Worm (Caenorhabditis elegans): ENCODE data around the gene klo-2.

DNA sequence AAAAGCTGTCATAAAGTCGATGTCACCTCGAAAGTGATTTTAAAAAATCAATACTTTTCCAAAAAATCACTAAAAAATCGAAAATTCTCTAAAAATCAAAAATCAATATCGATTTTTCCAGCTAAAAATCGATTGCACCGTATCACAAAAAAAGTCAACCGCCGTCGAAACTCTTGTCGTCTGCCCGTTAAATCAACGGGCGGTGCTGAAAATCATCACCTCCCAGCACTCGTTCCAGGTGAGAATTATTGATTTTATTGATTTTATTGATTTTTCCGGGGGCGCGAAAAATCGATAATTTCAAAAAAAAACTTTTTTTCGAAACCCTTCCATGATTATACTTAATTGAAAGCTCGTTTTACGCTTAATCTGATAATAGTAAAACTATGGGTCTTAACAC lies 26.5 kb upstream of the klo-2 start:
- no peak for TF ChIP-seq mml-1 (tag; optimal IDR thresholded peaks at IDR 0.05)
- TF ChIP-seq skn-1 (tag; optimal IDR thresholded peaks at IDR 0.05), result no peak
- no peak for TF ChIP-seq jun-1 (tag; optimal IDR thresholded peaks at IDR 0.05)
- no peak for TF ChIP-seq nhr-77 (tag; optimal IDR thresholded peaks at IDR 0.05)
- TF ChIP-seq unc-39 (tag; optimal IDR thresholded peaks at IDR 0.05), result no peak
- no peak for TF ChIP-seq elt-3 (tag; optimal IDR thresholded peaks at IDR 0.05)
- TF ChIP-seq elt-1 (tag; optimal IDR thresholded peaks at IDR 0.05), result no peak
- TF ChIP-seq nhr-43 (tag; optimal IDR thresholded peaks at IDR 0.05; ENCODE audit: poor library complexity, severe bottlenecking), result no peak
